Worm (Caenorhabditis elegans) whole organism, mixed stage, embryonic: ENCODE data around the gene srh-255.

ENCODE experiments used
- bed-3 ChIP-seq: fragments of 200-800 bp; sonication (Bioruptor generic); optimal IDR thresholded peaks from 3 replicates; lab custom pipeline; 2018; ENCODE audit warnings: mild to moderate bottlenecking, missing genetic modification characterization, moderate library complexity, missing compliant biosample characterization
- blmp-1 ChIP-seq: fragments of 150-350 bp; optimal IDR thresholded peaks from 2 replicates; lab custom pipeline; 2014; ENCODE audit warnings: missing biosample characterization, missing genetic modification characterization
- ceh-39 ChIP-seq: fragments of 150-350 bp; optimal IDR thresholded peaks from 2 replicates; lab custom pipeline; 2014; ENCODE audit warnings: missing biosample characterization, missing genetic modification characterization
- ceh-43 ChIP-seq: fragments of 200-800 bp; sonication (Bioruptor generic); optimal IDR thresholded peaks from 2 replicates; lab custom pipeline; 2018; ENCODE audit warnings: mild to moderate bottlenecking, missing genetic modification characterization, moderate library complexity, missing compliant biosample characterization
- ceh-83 ChIP-seq: fragments of 200-800 bp; sonication (Bioruptor generic); optimal IDR thresholded peaks from 2 replicates; lab custom pipeline; 2018; ENCODE audit warnings: mild to moderate bottlenecking, missing genetic modification characterization, missing compliant biosample characterization
- ces-1 ChIP-seq: fragments of 150-350 bp; optimal IDR thresholded peaks from 2 replicates; lab custom pipeline; 2014; ENCODE audit warnings: missing biosample characterization, missing genetic modification reagents, missing genetic modification characterization
- cnd-1 ChIP-seq: fragments of 200-800 bp; sonication (Bioruptor generic); optimal IDR thresholded peaks from 2 replicates; lab custom pipeline; 2018; ENCODE audit warnings: mild to moderate bottlenecking, missing genetic modification characterization, missing compliant biosample characterization
- drap-1 ChIP-seq: fragments of 200-800 bp; sonication (Bioruptor generic); optimal IDR thresholded peaks from 3 replicates; lab custom pipeline; 2018; ENCODE audit warnings: mild to moderate bottlenecking, missing genetic modification characterization, missing compliant biosample characterization
- elt-3 ChIP-seq: fragments of 150-350 bp; optimal IDR thresholded peaks from 2 replicates; lab custom pipeline; 2014; ENCODE audit warnings: missing biosample characterization, missing genetic modification characterization
- flh-1 ChIP-seq: fragments of 200-800 bp; sonication (Bioruptor generic); optimal IDR thresholded peaks from 2 replicates; lab custom pipeline; 2018; ENCODE audit warnings: mild to moderate bottlenecking, missing genetic modification characterization, moderate library complexity, missing compliant biosample characterization
- ham-2 ChIP-seq: fragments of 200-800 bp; sonication (Bioruptor generic); optimal IDR thresholded peaks from 2 replicates; lab custom pipeline; 2018; ENCODE audit warnings: mild to moderate bottlenecking, missing genetic modification characterization, missing compliant biosample characterization
- hlh-1 ChIP-seq: fragments of 150-350 bp; optimal IDR thresholded peaks from 2 replicates; lab custom pipeline; 2014; ENCODE audit warnings: missing biosample characterization, missing genetic modification reagents, missing genetic modification characterization
- lin-13 ChIP-seq: fragments of 150-350 bp; optimal IDR thresholded peaks from 2 replicates; lab custom pipeline; 2014; ENCODE audit warnings: missing biosample characterization, missing genetic modification characterization
- lin-32 ChIP-seq: fragments of 200-800 bp; sonication (Bioruptor generic); optimal IDR thresholded peaks from 2 replicates; lab custom pipeline; 2018; ENCODE audit warnings: mild to moderate bottlenecking, missing genetic modification characterization, missing compliant biosample characterization
- lsy-2 ChIP-seq: fragments of 150-350 bp; optimal IDR thresholded peaks from 2 replicates; lab custom pipeline; 2014; ENCODE audit warnings: missing biosample characterization, missing genetic modification characterization
- mab-5 ChIP-seq: fragments of 150-350 bp; optimal IDR thresholded peaks from 2 replicates; lab custom pipeline; 2014; ENCODE audit warnings: missing biosample characterization, missing genetic modification characterization
- mls-2 ChIP-seq: sonication (generic microtip); optimal IDR thresholded peaks from 2 replicates; lab custom pipeline; 2016; ENCODE audit warnings: mild to moderate bottlenecking, missing genetic modification characterization, moderate library complexity, missing compliant biosample characterization
- nhr-12 ChIP-seq: fragments of 150-350 bp; optimal IDR thresholded peaks from 2 replicates; lab custom pipeline; 2014; ENCODE audit warnings: missing biosample characterization, missing genetic modification characterization
- nhr-2 ChIP-seq: fragments of 150-350 bp; optimal IDR thresholded peaks from 2 replicates; lab custom pipeline; 2014; ENCODE audit warnings: missing biosample characterization, missing genetic modification characterization
- nhr-237 ChIP-seq: fragments of 150-350 bp; optimal IDR thresholded peaks from 2 replicates; lab custom pipeline; 2014; ENCODE audit warnings: missing biosample characterization, missing genetic modification characterization
- nhr-28 ChIP-seq: fragments of 150-350 bp; optimal IDR thresholded peaks from 2 replicates; lab custom pipeline; 2014; ENCODE audit warnings: missing biosample characterization, missing genetic modification characterization
- sem-2 ChIP-seq: fragments of 200-800 bp; sonication (Bioruptor generic); optimal IDR thresholded peaks from 2 replicates; lab custom pipeline; 2018; ENCODE audit warnings: mild to moderate bottlenecking, missing genetic modification characterization, missing compliant biosample characterization
- snpc-4 ChIP-seq: fragments of 150-350 bp; optimal IDR thresholded peaks from 2 replicates; lab custom pipeline; 2014; ENCODE audit warnings: missing biosample characterization, missing genetic modification characterization
- sptf-1 ChIP-seq: sonication (generic microtip); optimal IDR thresholded peaks from 2 replicates; lab custom pipeline; 2017; ENCODE audit warnings: mild to moderate bottlenecking, missing genetic modification characterization, moderate library complexity, missing compliant biosample characterization
- tbx-8 ChIP-seq: fragments of 200-800 bp; sonication (Bioruptor generic); optimal IDR thresholded peaks from 2 replicates; lab custom pipeline; 2018; ENCODE audit warnings: mild to moderate bottlenecking, missing genetic modification characterization, moderate library complexity, missing compliant biosample characterization
- unc-120 ChIP-seq: sonication (generic microtip); optimal IDR thresholded peaks from 2 replicates; lab custom pipeline; 2017; ENCODE audit warnings: missing genetic modification characterization, missing compliant biosample characterization; ENCODE audit not compliant: poor library complexity, severe bottlenecking
- unc-39 ChIP-seq: fragments of 150-350 bp; optimal IDR thresholded peaks from 2 replicates; lab custom pipeline; 2014; ENCODE audit warnings: missing biosample characterization, missing genetic modification characterization
- unc-62 ChIP-seq: fragments of 150-350 bp; optimal IDR thresholded peaks from 2 replicates; lab custom pipeline; 2014; ENCODE audit warnings: missing biosample characterization, missing genetic modification reagents, missing genetic modification characterization
- zip-8 ChIP-seq: fragments of 150-350 bp; optimal IDR thresholded peaks from 2 replicates; lab custom pipeline; 2014; ENCODE audit warnings: missing biosample characterization, missing genetic modification characterization
- ztf-11 ChIP-seq: fragments of 150-350 bp; optimal IDR thresholded peaks from 2 replicates; lab custom pipeline; 2014; ENCODE audit warnings: missing biosample characterization, missing genetic modification characterization

srh-255 gene

DNA sequence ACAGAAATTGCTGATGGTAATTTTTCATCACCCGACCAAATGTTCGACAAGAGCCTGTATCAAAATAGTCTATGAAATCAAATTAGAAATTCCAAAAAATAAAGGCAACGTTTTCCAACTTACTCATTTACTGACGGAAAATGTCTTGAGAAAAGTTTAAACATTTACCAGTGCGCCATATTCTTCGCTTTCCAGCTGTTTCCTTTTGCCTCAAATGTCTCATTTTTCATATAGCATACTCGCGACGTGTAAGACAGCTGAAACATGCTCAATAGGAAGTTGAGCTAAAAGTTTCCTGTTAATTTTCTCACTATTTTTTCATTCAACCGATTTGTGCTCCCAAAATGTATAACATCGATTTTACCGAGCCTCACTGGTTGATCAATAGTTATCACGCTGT, 4.8 kb upstream of the srh-255 start, which contains the start of gene sri-66:
Gene sri-66, plus strand, starts transcription at position 301 of the 400 bp plus-strand sequence.
- TF ChIP-seq elt-3 (tag; lab: Kevin White, UChicago), result no peak
- TF ChIP-seq tbx-8, result no peak
- no peak for TF ChIP-seq zip-8 (tag; lab: Kevin White, UChicago)
- TF ChIP-seq unc-120 (tag; lab: Kevin White, UChicago), result no peak
- no peak for TF ChIP-seq hlh-1 (tag; lab: Kevin White, UChicago)
- TF ChIP-seq ceh-43, result no peak
- TF ChIP-seq ham-2 (GFP tag; lab: Kevin White, UChicago), result no peak
- TF ChIP-seq snpc-4 (tag; lab: Kevin White, UChicago), result no peak
- TF ChIP-seq mab-5 (tag; lab: Kevin White, UChicago), result no peak
- TF ChIP-seq ces-1 (GFP tag; lab: Kevin White, UChicago), result no peak
- no peak for TF ChIP-seq lsy-2 (tag; lab: Kevin White, UChicago)
- TF ChIP-seq cnd-1 (tag; lab: Kevin White, UChicago), result no peak
- no peak for TF ChIP-seq lin-13 (tag; lab: Kevin White, UChicago)
- no peak for TF ChIP-seq ceh-83
- TF ChIP-seq, all 35 proteins: peak for 0

DNA sequence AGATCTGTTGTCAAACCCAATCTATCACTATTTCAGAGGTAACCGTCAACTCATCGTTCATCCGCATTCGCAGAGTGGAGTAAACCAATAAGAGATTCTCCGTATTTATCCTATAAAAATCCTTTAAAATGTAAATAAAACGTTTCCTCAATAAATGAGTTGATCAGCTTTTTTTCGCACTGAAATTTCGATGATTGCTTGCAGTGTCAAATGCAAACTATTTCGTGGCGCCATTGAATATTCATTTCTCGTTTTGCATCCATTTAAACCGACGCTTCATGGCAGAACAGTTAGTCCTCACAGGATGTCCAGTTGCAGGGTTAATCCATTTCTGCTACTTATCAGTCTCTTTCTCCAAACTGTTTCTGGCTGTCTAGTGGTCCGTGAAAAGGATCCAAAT, 3.2 kb upstream of the srh-255 start, which contains the start of gene F28B1.9:
Gene F28B1.9, plus strand, starts transcription at position 301 of the 400 bp plus-strand sequence.
- TF ChIP-seq nhr-12 (tag; lab: Kevin White, UChicago), result no peak

DNA sequence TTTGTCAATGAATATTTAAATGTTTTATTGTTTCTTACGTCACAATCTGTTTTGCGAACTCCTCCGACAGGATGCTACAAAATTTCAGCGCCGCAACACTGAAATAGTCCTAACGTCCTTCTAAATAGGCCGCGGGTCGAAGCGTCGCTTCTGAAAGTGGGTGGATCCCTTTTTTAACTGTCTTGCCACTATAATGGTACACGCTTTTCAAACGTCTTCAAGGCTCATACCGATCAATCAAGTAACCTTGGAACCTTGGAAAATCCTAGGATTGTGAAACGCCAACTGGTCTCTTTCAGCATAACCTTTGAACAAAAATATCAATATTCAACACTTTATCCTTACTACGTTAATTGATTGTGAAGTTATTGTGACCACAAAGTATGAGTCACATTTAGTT, 1.9 kb downstream of the srh-255 start:
- no peak for TF ChIP-seq ztf-11 (tag; lab: Kevin White, UChicago)
- no peak for TF ChIP-seq ces-1 (GFP tag; lab: Kevin White, UChicago)
- no peak for TF ChIP-seq unc-62 (GFP tag; lab: Kevin White, UChicago)
- no peak for TF ChIP-seq sem-2 (GFP tag; lab: Kevin White, UChicago)
- no peak for TF ChIP-seq unc-120 (tag; lab: Kevin White, UChicago)
- TF ChIP-seq drap-1 (GFP tag; lab: Kevin White, UChicago), result no peak
- TF ChIP-seq ceh-39 (tag; lab: Kevin White, UChicago), result no peak
- TF ChIP-seq zip-8 (tag; lab: Kevin White, UChicago), result no peak
- TF ChIP-seq ham-2 (GFP tag; lab: Kevin White, UChicago), result no peak
- no peak for TF ChIP-seq mab-5 (tag; lab: Kevin White, UChicago)
- TF ChIP-seq lin-32, result no peak
- TF ChIP-seq nhr-237 (tag; lab: Kevin White, UChicago), result no peak
- no peak for TF ChIP-seq ceh-43
- TF ChIP-seq lin-13 (tag; lab: Kevin White, UChicago), result no peak
- TF ChIP-seq mls-2 (tag; lab: Kevin White, UChicago), result no peak
- TF ChIP-seq, all 35 proteins: peak for 0

DNA sequence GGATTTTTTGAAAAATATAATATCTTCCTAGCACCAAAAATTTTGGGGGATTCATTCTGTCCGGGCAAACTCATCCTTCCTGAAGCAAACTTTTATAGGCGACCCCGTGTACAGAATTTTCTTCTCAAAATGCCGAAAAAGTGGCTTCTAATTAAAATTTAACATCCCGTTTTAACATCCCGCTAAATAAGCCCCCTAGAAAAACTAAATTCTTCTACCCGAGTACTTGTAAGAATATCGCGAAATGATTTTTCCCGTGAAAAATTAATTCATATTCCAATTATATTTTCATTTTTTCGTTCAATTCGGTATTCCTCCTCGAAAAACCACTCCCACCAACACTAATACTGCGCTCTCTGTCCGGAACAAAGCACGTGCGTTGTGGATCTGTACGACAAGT, 4.1 kb downstream of the srh-255 start, which contains the start of gene T05E12.8:
Gene T05E12.8, plus strand, starts transcription at position 301 of the 400 bp plus-strand sequence.
- TF ChIP-seq unc-39 (tag; lab: Kevin White, UChicago), result no peak
- TF ChIP-seq lin-13 (tag; lab: Kevin White, UChicago), result no peak
- TF ChIP-seq elt-3 (tag; lab: Kevin White, UChicago), result no peak
- no peak for TF ChIP-seq ceh-39 (tag; lab: Kevin White, UChicago)
- no peak for TF ChIP-seq lin-32
- no peak for TF ChIP-seq unc-62 (GFP tag; lab: Kevin White, UChicago)
- TF ChIP-seq cnd-1 (tag; lab: Kevin White, UChicago), result no peak
- no peak for TF ChIP-seq flh-1 (GFP tag; lab: Kevin White, UChicago)
- no peak for TF ChIP-seq drap-1 (GFP tag; lab: Kevin White, UChicago)
- TF ChIP-seq bed-3 (GFP tag; lab: Kevin White, UChicago), result no peak
- no peak for TF ChIP-seq ceh-43
- TF ChIP-seq lsy-2 (tag; lab: Kevin White, UChicago), result no peak

DNA sequence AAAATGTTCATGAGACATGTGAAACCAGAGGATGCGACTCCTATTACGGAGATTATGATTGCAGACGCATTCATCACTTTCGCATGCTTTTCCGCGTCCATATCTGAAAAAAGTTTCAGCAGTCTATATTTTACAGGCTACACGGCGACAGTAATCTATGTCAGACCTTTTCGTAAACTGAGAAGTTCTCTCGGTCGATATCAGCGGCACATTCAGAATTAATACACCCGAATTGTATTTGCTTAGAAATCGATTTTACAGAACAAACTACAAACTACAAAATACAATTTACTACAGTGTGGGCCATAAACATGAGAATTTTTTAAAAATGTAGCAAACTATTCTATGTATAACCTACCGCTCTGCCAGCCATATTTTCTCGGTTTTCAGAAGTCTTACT, 6.8 kb downstream of the srh-255 start, which contains the start of gene srbc-14:
Gene srbc-14, minus strand, starts transcription at position 101 of the 400 bp plus-strand sequence.
- TF ChIP-seq unc-39 (tag; lab: Kevin White, UChicago) (no peak), drap-1 (GFP tag; lab: Kevin White, UChicago) (no peak), nhr-2 (tag; lab: Kevin White, UChicago) (no peak), nhr-28 (tag; lab: Kevin White, UChicago) (no peak), lin-32 (no peak)

DNA sequence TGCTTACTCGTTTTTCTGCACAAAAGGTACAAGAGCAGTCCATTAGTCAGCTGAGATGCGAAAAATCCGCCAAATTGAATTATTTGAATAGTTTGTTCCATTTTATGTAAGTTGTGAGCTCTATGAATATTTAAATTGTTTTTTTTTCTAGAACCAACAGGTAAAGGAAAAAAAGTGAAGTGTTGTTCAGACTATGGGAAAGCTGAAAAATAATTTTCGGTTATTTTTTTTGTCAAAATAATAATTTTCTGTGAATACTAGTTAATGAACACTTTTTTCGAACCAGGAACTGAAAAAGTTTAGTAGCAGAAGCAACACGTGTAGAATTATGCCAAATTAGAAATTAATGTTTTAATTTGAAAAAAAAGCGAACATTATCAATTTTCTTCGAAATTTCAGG, 11.1 kb downstream of the srh-255 start, which contains the start of gene str-125:
Gene str-125, minus strand, starts transcription at position 101 of the 400 bp plus-strand sequence.
- TF ChIP-seq ceh-39 (tag; lab: Kevin White, UChicago) (no peak), blmp-1 (tag; lab: Kevin White, UChicago) (no peak), sptf-1 (tag; lab: Kevin White, UChicago) (no peak), nhr-12 (tag; lab: Kevin White, UChicago) (no peak), unc-120 (tag; lab: Kevin White, UChicago) (no peak), elt-3 (tag; lab: Kevin White, UChicago) (no peak), zip-8 (tag; lab: Kevin White, UChicago) (no peak), tbx-8 (no peak), drap-1 (GFP tag; lab: Kevin White, UChicago) (no peak), ceh-43 (no peak)
- TF ChIP-seq, all 35 proteins: peak for 0
